Worm (Caenorhabditis elegans): Measurements from ENCODE around the gene srh-83.

DNA sequence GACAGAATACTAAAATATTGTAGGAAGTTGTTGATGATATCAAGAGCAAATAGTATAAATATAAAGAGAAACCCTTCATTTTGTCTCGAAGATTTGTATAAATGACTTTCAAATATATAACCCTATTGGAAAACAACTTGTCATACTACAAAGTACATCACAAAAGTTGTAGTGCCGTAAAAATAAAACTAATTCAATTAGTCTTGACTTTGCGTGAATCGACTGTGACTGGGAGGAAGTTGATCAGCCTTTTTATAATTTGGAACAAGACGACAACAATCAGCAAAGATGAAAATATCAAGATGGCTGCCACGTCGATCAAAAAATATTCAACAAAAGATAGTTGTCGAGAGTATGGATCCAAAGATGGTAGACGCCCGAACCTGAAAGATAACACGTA, 22.4 kb upstream of the srh-83 start, which contains the start of gene ugt-40:
- no peak for TF ChIP-seq unc-39 (tag; optimal IDR thresholded peaks at IDR 0.05)
- no peak for TF ChIP-seq pha-4 (tag; optimal IDR thresholded peaks at IDR 0.05)
- TF ChIP-seq snpc-4 (tag; optimal IDR thresholded peaks at IDR 0.05) = no peak

Measured in whole organism, mixed stage, embryonic.